Fruit fly (Drosophila melanogaster) Kc167 (cell line): ENCODE measurements around the gene CG11597.

Experiments
- Myc ChIP-seq: fragments of >200 bp; optimal IDR thresholded peaks from 2 replicates; lab custom pipeline; 2017; ENCODE audit warnings: missing external identifiers
- Sin3A ChIP-seq: fragments of >200 bp; optimal IDR thresholded peaks from 2 replicates; lab custom pipeline; 2018; ENCODE audit warnings: missing external identifiers
- h ChIP-seq: fragments of >200 bp; optimal IDR thresholded peaks from 3 replicates; lab custom pipeline; 2018; ENCODE audit warnings: missing external identifiers
- insv ChIP-seq: fragments of >200 bp; optimal IDR thresholded peaks from 3 replicates; lab custom pipeline; 2018; ENCODE audit warnings: missing external identifiers
- psq ChIP-seq: fragments of >200 bp; optimal IDR thresholded peaks from 2 replicates; lab custom pipeline; 2017; ENCODE audit warnings: missing external identifiers
- ttk ChIP-seq: sonication (Bioruptor generic); optimal IDR thresholded peaks from 2 replicates; lab custom pipeline; 2017; ENCODE audit warnings: missing external identifiers

CG11597 gene

DNA sequence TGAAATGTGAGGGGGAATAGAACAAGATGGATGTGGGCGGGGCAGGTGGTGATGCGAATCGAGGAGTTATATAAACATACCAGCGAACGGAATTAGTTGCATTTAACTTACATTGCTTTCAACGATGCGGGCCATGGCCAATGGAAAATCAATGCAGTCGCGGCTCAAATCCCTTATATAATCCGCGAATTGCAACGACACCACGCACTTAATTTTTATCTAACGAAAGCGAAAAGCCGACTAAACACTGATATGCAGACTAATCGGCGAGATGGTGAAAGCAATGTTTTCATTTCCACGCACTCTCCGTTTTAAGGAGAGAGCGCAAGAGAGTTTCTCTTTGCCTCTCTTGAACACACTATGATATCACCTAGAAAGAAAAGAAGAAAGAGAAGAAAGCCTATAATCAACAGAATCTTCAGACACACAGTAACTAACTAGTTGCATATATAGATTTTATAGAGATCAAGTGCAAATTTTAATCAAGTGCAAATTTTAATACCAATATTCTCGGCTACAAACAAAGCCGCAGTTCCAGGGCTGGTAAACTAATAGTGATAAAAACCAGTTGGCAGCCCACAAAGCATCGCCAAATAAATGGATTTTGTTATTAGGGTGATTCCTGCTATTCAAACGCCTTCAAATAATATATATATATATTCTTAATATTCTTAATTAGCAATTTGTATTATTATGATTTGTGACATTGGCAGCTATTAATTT is at the start of gene CG11597, which contains the start of gene CG5946:
CG11597 (minus strand) TSS at position 553 of the 723 bp plus-strand sequence.
CG5946 (minus strand) TSS at position 553 of the 723 bp plus-strand sequence.
- TF ChIP-seq insv, result no peak
- TF ChIP-seq Sin3A (lab: Kevin White, UChicago), result no peak
- TF ChIP-seq h, result no peak
- no peak for TF ChIP-seq Myc
- TF ChIP-seq psq (lab: Kevin White, UChicago), result no peak
- no peak for TF ChIP-seq ttk (lab: Kevin White, UChicago)

- TF ChIP-seq psq (lab: Kevin White, UChicago) (no peak), Sin3A (lab: Kevin White, UChicago) (no peak), Myc (no peak), h (no peak), ttk (lab: Kevin White, UChicago) (no peak), insv (no peak)
Measured at dm6 chr3L:11871205-11871604, 49.1 kb upstream of the CG11597 start, which contains the start of gene CG5906. CG5906 (minus strand) TSS chr3L:11871305.

dm6 chr3L:11869328-11869727 is 47.3 kb upstream of the CG11597 start:
- no peak for TF ChIP-seq ttk (lab: Kevin White, UChicago)
- no peak for TF ChIP-seq h
- no peak for TF ChIP-seq psq (lab: Kevin White, UChicago)
- no peak for TF ChIP-seq Sin3A (lab: Kevin White, UChicago)
- TF ChIP-seq Myc, result no peak
- TF ChIP-seq insv, result no peak

DNA sequence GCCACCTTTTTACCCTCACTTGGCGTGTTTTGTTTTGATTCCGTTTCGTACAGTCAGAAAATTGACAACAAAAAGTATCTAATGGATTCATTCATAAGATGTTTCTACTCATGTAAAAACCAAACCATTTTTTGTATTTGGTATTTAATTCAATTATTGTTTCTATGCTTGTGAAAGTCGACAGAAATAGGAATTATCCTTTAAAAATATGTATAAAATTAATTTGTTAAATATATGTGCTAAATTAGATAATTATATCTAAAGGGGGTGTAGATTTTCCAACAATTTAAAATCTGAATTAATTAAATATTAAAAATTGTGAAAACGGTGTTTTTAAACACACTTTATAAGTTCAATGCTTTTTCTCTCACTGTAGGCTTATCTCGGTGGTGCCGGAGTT is 41.5 kb upstream of the CG11597 start:
- TF ChIP-seq psq (lab: Kevin White, UChicago) (no peak), h (no peak), Myc (no peak), Sin3A (lab: Kevin White, UChicago) (no peak), ttk (lab: Kevin White, UChicago) (no peak), insv (no peak)

- TF ChIP-seq ttk (lab: Kevin White, UChicago) (no peak), insv (no peak), h (no peak), psq (lab: Kevin White, UChicago) (no peak), Sin3A (lab: Kevin White, UChicago) (no peak), Myc (no peak)
Measured at dm6 chr3L:11862266-11862665, 40.2 kb upstream of the CG11597 start.

dm6 chr3L:11858745-11859144 is 36.7 kb upstream of the CG11597 start:
- TF ChIP-seq Myc (no peak), ttk (lab: Kevin White, UChicago) (no peak), Sin3A (lab: Kevin White, UChicago) (no peak), psq (lab: Kevin White, UChicago) (no peak), insv (no peak), h (no peak)

dm6 chr3L:11852924-11853323 is 30.8 kb upstream of the CG11597 start:
- TF ChIP-seq psq (lab: Kevin White, UChicago) (no peak), insv (no peak), h (no peak), ttk (lab: Kevin White, UChicago) (no peak), Myc (no peak), Sin3A (lab: Kevin White, UChicago) (no peak)

DNA sequence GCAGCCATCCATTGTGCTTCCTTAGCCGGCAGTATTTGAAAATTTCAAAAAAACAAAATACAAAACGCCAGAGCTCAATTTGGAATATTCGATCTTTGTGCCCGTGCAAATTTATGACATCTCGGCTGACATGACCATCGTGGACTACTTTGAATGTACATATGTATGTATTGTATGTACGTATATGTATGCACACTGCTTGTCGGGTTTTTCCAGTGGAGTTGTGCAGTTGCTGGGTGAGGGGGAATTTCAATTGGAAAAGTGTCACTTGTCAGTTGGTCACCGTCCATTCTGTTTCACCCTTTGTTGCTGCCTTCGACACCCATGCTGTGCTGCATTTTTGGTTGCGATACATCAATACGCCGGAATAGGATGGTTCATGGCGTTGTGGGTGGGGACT is 25.6 kb upstream of the CG11597 start, which contains the start of gene CG12521:
CG12521 (minus strand) TSS at position 101 of the 400 bp plus-strand sequence.
- TF ChIP-seq insv, result no peak
- TF ChIP-seq Myc, result no peak
- no peak for TF ChIP-seq psq (lab: Kevin White, UChicago)
- TF ChIP-seq ttk (lab: Kevin White, UChicago), result no peak
- TF ChIP-seq h, result no peak
- no peak for TF ChIP-seq Sin3A (lab: Kevin White, UChicago)

- no peak for TF ChIP-seq h
Measured at dm6 chr3L:11836575-11837077, 14.6 kb upstream of the CG11597 start, which contains the start of gene CG43064. CG43064 (minus strand) TSS chr3L:11836721.

DNA sequence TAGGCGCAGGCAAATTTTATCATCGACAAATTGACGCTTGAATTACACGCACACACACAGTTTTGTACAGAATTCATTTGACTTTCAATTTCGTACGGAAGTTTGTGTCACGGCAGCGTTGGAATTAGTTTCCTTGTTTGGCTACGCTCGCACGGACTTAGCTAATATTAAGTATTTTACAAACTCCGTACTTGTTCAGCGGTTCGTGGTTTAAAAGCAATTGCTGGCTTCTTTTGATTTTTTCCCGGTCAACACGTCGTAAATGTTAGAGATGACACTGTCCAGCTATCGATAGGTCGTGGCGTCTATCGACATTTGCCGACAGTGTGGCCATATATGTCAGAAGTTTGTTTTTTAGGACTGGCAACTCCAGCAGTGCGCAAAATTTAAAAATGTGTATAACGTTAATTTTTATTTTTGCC is 11.2 kb upstream of the CG11597 start, which contains the start of gene CycA:
CycA (minus strand) TSS at position 283 of the 422 bp plus-strand sequence.
- TF ChIP-seq Myc, result no peak
- TF ChIP-seq Sin3A (lab: Kevin White, UChicago), result no peak
- TF ChIP-seq insv, result no peak
- TF ChIP-seq psq (lab: Kevin White, UChicago), result no peak
- no peak for TF ChIP-seq ttk (lab: Kevin White, UChicago)
- no peak for TF ChIP-seq h

DNA sequence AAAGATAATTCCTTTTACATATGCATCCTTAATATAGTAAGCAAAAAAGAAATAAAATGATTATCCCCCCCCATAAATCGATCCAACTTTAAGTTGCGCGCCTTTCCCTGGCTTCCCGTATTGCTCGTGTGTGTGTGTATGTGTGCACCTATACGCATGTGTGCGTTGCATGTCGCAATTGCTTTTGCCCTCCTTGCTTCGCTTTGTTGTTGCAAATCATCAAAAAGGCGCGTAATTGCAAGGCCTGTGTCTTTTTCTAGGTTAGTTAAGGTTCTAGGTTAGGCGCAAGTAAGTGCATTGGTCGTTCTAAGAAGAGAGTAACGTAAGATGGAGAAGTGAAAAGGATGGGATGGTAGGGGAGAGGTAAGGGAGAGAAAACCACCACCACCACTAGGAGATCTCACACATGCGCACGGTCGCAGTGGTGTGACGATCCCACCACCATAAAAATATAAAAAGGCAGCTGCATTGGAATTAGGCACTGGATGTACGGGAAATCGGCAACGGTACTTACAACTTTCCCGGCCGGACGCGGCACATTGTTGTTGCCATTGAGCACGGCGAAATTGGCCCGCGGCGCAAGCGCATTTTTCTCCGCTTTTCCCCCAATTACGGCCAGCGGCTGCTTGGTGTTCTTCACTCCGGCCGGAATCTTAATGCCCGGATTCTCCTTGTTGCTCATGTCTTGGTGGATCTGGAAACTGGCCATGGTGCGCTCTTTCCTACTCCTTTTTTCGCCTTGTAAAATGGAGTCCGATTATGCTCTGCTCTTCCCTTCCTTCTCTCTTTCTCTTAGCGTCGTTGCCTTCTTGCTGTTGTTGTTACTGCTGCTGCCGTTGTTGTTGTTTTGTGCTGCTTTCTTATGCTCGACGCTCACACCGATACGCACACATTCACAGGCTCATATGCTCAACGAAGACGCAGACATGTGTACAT is 10.6 kb upstream of the CG11597 start:
- TF ChIP-seq Sin3A (lab: Kevin White, UChicago), result no peak
- no peak for TF ChIP-seq ttk (lab: Kevin White, UChicago)
- TF ChIP-seq h, result no peak
- no peak for TF ChIP-seq psq (lab: Kevin White, UChicago)
- no peak for TF ChIP-seq insv
- TF ChIP-seq Myc, result no peak

DNA sequence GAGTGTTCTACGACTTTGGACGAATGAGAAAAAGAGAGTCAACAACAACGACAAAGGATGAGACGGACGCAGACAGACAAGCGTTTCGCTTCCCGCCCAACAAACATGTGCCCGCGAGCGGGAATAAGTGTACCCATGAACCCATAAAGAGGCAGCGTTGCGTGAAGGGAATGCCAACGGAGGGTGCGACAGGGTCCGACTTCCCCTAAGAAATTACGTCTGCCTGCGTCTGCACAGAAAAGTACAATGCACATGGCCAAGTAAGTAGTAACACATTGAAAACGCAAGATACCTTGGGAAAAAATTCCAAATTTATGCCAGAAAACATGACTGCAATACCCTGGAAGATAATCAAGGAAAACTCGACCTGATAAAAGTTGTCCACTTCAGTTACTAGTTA is 9.1 kb upstream of the CG11597 start:
- no peak for TF ChIP-seq Sin3A (lab: Kevin White, UChicago)
- TF ChIP-seq insv, result no peak
